Worm (Caenorhabditis elegans) whole organism, young adult: ENCODE measurements around the gene K07C11.8.

Source experiments
- T26A5.8 ChIP-seq: sonication (generic microtip); optimal IDR thresholded peaks from 2 replicates; lab custom pipeline; 2016; ENCODE audit warnings: missing genetic modification characterization, missing compliant biosample characterization
- ceh-100 ChIP-seq: fragments of 200-800 bp; sonication (Bioruptor generic); IDR thresholded peaks from 2 replicates; pipeline ENCODE4 v1.3.6; 2022; ENCODE audit warnings: missing genetic modification reagents, missing genetic modification characterization, missing compliant biosample characterization
- fkh-3 ChIP-seq: sonication (generic microtip); optimal IDR thresholded peaks from 2 replicates; lab custom pipeline; 2016; ENCODE audit warnings: mild to moderate bottlenecking, missing genetic modification characterization, missing compliant biosample characterization
- nfya-1 ChIP-seq: sonication (generic microtip); optimal IDR thresholded peaks from 2 replicates; lab custom pipeline; 2017; ENCODE audit warnings: antibody characterized with exemption, missing compliant biosample characterization, missing genetic modification characterization, borderline replicate concordance; ENCODE audit not compliant: insufficient read depth
- nhr-120 ChIP-seq: fragments of 200-800 bp; sonication (Bioruptor generic); IDR thresholded peaks from 2 replicates; pipeline ENCODE4 v1.3.6; 2022; ENCODE audit warnings: missing genetic modification characterization, missing compliant biosample characterization
- rcor-1 ChIP-seq: fragments of 200-800 bp; sonication (Bioruptor generic); IDR thresholded peaks from 2 replicates; pipeline ENCODE4 v1.3.6; 2022; ENCODE audit warnings: missing genetic modification reagents, missing genetic modification characterization, missing compliant biosample characterization
- ztf-28 ChIP-seq: fragments of 200-800 bp; sonication (Bioruptor generic); IDR thresholded peaks from 2 replicates; pipeline ENCODE4 v1.3.6; 2022; ENCODE audit warnings: missing genetic modification reagents, missing genetic modification characterization, missing compliant biosample characterization

ce11 chrV:8267275-8267674 lies 49.6 kb upstream of the K07C11.8 start:
- TF ChIP-seq rcor-1 (GFP tag; lab: Robert Waterston, UW) (no peak), ceh-100 (no peak), T26A5.8 (tag; lab: Kevin White, UChicago) (no peak), nhr-120 (GFP tag; lab: Robert Waterston, UW) (no peak), nfya-1 (tag; lab: Kevin White, UChicago) (no peak), ztf-28 (GFP tag; lab: Robert Waterston, UW) (no peak), fkh-3 (tag; lab: Kevin White, UChicago) (no peak)
